Worm (Caenorhabditis elegans): Measurements from ENCODE around the gene C29F9.8.

ce11 chrIII:72078-72477, 24.8 kb downstream of the C29F9.8 start:
- TF ChIP-seq ama-1 (optimal IDR thresholded peaks at IDR 0.05) = no peak
- TF ChIP-seq ets-7 (tag; optimal IDR thresholded peaks at IDR 0.05) = no peak
- TF ChIP-seq ceh-36 (tag; optimal IDR thresholded peaks at IDR 0.05) = no peak
- no peak for TF ChIP-seq tbx-11 (GFP tag; IDR thresholded peaks at IDR 0.05)
- no peak for TF ChIP-seq flt-1 (GFP tag; IDR thresholded peaks at IDR 0.05)
- no peak for TF ChIP-seq B0310.2 (tag; optimal IDR thresholded peaks at IDR 0.05)
- no peak for TF ChIP-seq hmbx-1 (tag; optimal IDR thresholded peaks at IDR 0.05)
- TF ChIP-seq scrt-1 (GFP tag; IDR thresholded peaks at IDR 0.05) = no peak
- no peak for TF ChIP-seq ceh-13 (GFP tag; optimal IDR thresholded peaks at IDR 0.05)
- TF ChIP-seq hnd-1 (tag; optimal IDR thresholded peaks at IDR 0.05) = no peak
